Fruit fly (Drosophila melanogaster) whole organism, embryonic: ENCODE data around the gene Awh.
A peak's percentile ranks its signal among the peaks of the same experiment; 100 is the strongest.

Source experiments
- Aef1 ChIP-seq: fragments of 200-800 bp; sonication (Bioruptor generic); IDR thresholded peaks from 3 replicates; pipeline ENCODE4 v1.3.6; 2022; ENCODE audit warnings: missing biosample characterization, missing genetic modification characterization
- BEAF-32 ChIP-seq: fragments of 200-800 bp; sonication (Bioruptor generic); optimal IDR thresholded peaks from 3 replicates; lab custom pipeline; 2017; ENCODE audit warnings: missing biosample characterization, missing genetic modification characterization, mild to moderate bottlenecking, moderate library complexity, missing genetic modification reagents
- Bdp1 ChIP-seq: fragments of 200-800 bp; sonication (Bioruptor generic); optimal IDR thresholded peaks from 3 replicates; lab custom pipeline; 2016; ENCODE audit warnings: missing biosample characterization, missing genetic modification characterization
- Bgb ChIP-seq: fragments of 200-800 bp; sonication (Bioruptor generic); IDR thresholded peaks from 2 replicates; pipeline ENCODE4 v1.3.6; 2022; ENCODE audit warnings: missing biosample characterization, missing genetic modification characterization; ENCODE audit not compliant: partially characterized antibody
- CG10321 ChIP-seq: fragments of 200-800 bp; sonication (Bioruptor generic); IDR thresholded peaks from 2 replicates; pipeline ENCODE4 v1.3.6; 2022; ENCODE audit warnings: missing biosample characterization, missing genetic modification characterization
- CG10654 ChIP-seq: fragments of 200-800 bp; sonication (Bioruptor generic); optimal IDR thresholded peaks from 2 replicates; lab custom pipeline; 2016; ENCODE audit warnings: missing biosample characterization, missing genetic modification characterization
- CG11085 ChIP-seq: fragments of 200-800 bp; sonication (Bioruptor generic); IDR thresholded peaks from 2 replicates; pipeline ENCODE4 v1.3.6; 2022; ENCODE audit warnings: missing biosample characterization, missing genetic modification characterization
- CG11456 ChIP-seq: fragments of 200-800 bp; sonication (Bioruptor generic); IDR thresholded peaks from 3 replicates; pipeline ENCODE4 v1.3.6; 2022; ENCODE audit warnings: missing biosample characterization, missing genetic modification characterization
- CG14710 ChIP-seq: fragments of 200-800 bp; sonication (Bioruptor generic); optimal IDR thresholded peaks from 3 replicates; lab custom pipeline; 2019; ENCODE audit warnings: missing biosample characterization, mild to moderate bottlenecking, missing genetic modification characterization, moderate library complexity
- CG15011 ChIP-seq: fragments of 200-800 bp; sonication (Bioruptor generic); optimal IDR thresholded peaks from 3 replicates; lab custom pipeline; 2018; ENCODE audit warnings: missing biosample characterization, mild to moderate bottlenecking, missing genetic modification characterization
- CG17359 ChIP-seq: fragments of 200-800 bp; sonication (Bioruptor generic); optimal IDR thresholded peaks from 3 replicates; lab custom pipeline; 2018; ENCODE audit warnings: missing biosample characterization, mild to moderate bottlenecking, missing genetic modification characterization, moderate library complexity
- CG32532 ChIP-seq: fragments of 200-800 bp; sonication (Bioruptor generic); IDR thresholded peaks from 2 replicates; pipeline ENCODE4 v1.3.6; 2022; ENCODE audit warnings: missing biosample characterization, missing genetic modification characterization
- CG34224 ChIP-seq: fragments of 200-800 bp; sonication (Bioruptor generic); IDR thresholded peaks from 3 replicates; pipeline ENCODE4 v1.3.6; 2022; ENCODE audit warnings: missing biosample characterization, missing genetic modification characterization; ENCODE audit not compliant: partially characterized antibody
- CG3838 ChIP-seq: fragments of 200-800 bp; sonication (Bioruptor generic); optimal IDR thresholded peaks from 3 replicates; lab custom pipeline; 2016; ENCODE audit warnings: missing biosample characterization, missing genetic modification characterization
- CG42726 ChIP-seq: fragments of 200-800 bp; sonication (Bioruptor generic); IDR thresholded peaks from 2 replicates; pipeline ENCODE4 v1.3.6; 2022; ENCODE audit warnings: missing biosample characterization, missing genetic modification characterization; ENCODE audit not compliant: partially characterized antibody
- CG4404 ChIP-seq: fragments of 200-800 bp; sonication (Bioruptor generic); IDR thresholded peaks from 2 replicates; pipeline ENCODE4 v1.3.6; 2022; ENCODE audit warnings: missing biosample characterization, missing genetic modification characterization
- CG4424 ChIP-seq: fragments of 200-800 bp; sonication (Bioruptor generic); optimal IDR thresholded peaks from 3 replicates; lab custom pipeline; 2016; ENCODE audit warnings: missing biosample characterization, missing genetic modification characterization
- CG7987 ChIP-seq: fragments of 200-800 bp; sonication (Bioruptor generic); optimal IDR thresholded peaks from 2 replicates; lab custom pipeline; 2018; ENCODE audit warnings: missing biosample characterization, mild to moderate bottlenecking, missing genetic modification characterization, moderate library complexity
- CG8281 ChIP-seq: fragments of 200-800 bp; sonication (Bioruptor generic); optimal IDR thresholded peaks from 2 replicates; lab custom pipeline; 2018; ENCODE audit warnings: missing biosample characterization, mild to moderate bottlenecking, missing genetic modification characterization, moderate library complexity
- Camta ChIP-seq: fragments of 200-800 bp; sonication (Bioruptor generic); optimal IDR thresholded peaks from 2 replicates; lab custom pipeline; 2016; ENCODE audit warnings: missing biosample characterization, missing genetic modification characterization
- CkIIα-i1 ChIP-seq: fragments of 200-800 bp; sonication (Bioruptor generic); IDR thresholded peaks from 2 replicates; pipeline ENCODE4 v1.3.6; 2022; ENCODE audit warnings: missing biosample characterization, missing genetic modification characterization
- HLH3B ChIP-seq: fragments of 200-800 bp; sonication (Bioruptor generic); IDR thresholded peaks from 2 replicates; pipeline ENCODE4 v1.3.6; 2022; ENCODE audit warnings: missing biosample characterization, missing genetic modification characterization
- HLHmδ ChIP-seq: fragments of 200-800 bp; sonication (Bioruptor generic); optimal IDR thresholded peaks from 2 replicates; lab custom pipeline; 2018; ENCODE audit warnings: missing biosample characterization, mild to moderate bottlenecking, missing genetic modification characterization, moderate library complexity
- HmgD ChIP-seq: fragments of 200-800 bp; sonication (Bioruptor generic); optimal IDR thresholded peaks from 3 replicates; lab custom pipeline; 2016; ENCODE audit warnings: missing biosample characterization, missing genetic modification characterization
- MBD-R2 ChIP-seq: fragments of 200-800 bp; sonication (Bioruptor generic); IDR thresholded peaks from 2 replicates; pipeline ENCODE4 v1.3.6; 2022; ENCODE audit warnings: missing biosample characterization, missing genetic modification characterization
- NFAT ChIP-seq: fragments of 200-800 bp; sonication (Bioruptor generic); IDR thresholded peaks from 2 replicates; pipeline ENCODE4 v1.3.6; 2022; ENCODE audit warnings: missing biosample characterization, missing genetic modification characterization
- Neu2 ChIP-seq: fragments of 200-800 bp; sonication (Bioruptor generic); optimal IDR thresholded peaks from 3 replicates; lab custom pipeline; 2016; ENCODE audit warnings: missing biosample characterization, missing genetic modification characterization, borderline replicate concordance
- Rx ChIP-seq: fragments of 200-800 bp; sonication (Bioruptor generic); IDR thresholded peaks from 2 replicates; pipeline ENCODE4 v1.3.6; 2022; ENCODE audit warnings: missing biosample characterization, missing genetic modification characterization
- YL-1 ChIP-seq: fragments of 200-800 bp; sonication (Bioruptor generic); optimal IDR thresholded peaks from 3 replicates; lab custom pipeline; 2017; ENCODE audit warnings: missing biosample characterization, mild to moderate bottlenecking, missing genetic modification characterization
- ac ChIP-seq: fragments of 200-800 bp; sonication (Bioruptor generic); optimal IDR thresholded peaks from 3 replicates; lab custom pipeline; 2017; ENCODE audit warnings: missing biosample characterization, mild to moderate bottlenecking, missing genetic modification characterization
- ash1 ChIP-seq: fragments of 200-800 bp; sonication (Bioruptor generic); optimal IDR thresholded peaks from 2 replicates; lab custom pipeline; 2018; ENCODE audit warnings: missing biosample characterization, mild to moderate bottlenecking, missing genetic modification characterization
- bab2 ChIP-seq: fragments of 200-800 bp; sonication (Bioruptor generic); optimal IDR thresholded peaks from 2 replicates; lab custom pipeline; 2016; ENCODE audit warnings: missing biosample characterization, missing genetic modification characterization
- croc ChIP-seq: fragments of 200-800 bp; sonication (Bioruptor generic); conservative IDR thresholded peaks from 3 replicates; pipeline ENCODE4 v1.3.6; 2022; ENCODE audit warnings: missing biosample characterization, missing genetic modification characterization
- cwo ChIP-seq: fragments of 200-800 bp; sonication (Bioruptor generic); optimal IDR thresholded peaks from 3 replicates; lab custom pipeline; 2017; ENCODE audit warnings: missing biosample characterization, missing genetic modification characterization, mild to moderate bottlenecking, moderate library complexity, missing genetic modification reagents
- eve ChIP-seq, 2 experiments: fragments of >200 bp; optimal IDR thresholded peaks; 2 replicates each; lab custom pipeline; 2017; ENCODE audit warnings: missing biosample characterization in 2 of 2, missing genetic modification characterization in 2 of 2
- eyg ChIP-seq: fragments of 200-800 bp; sonication (Bioruptor generic); optimal IDR thresholded peaks from 3 replicates; lab custom pipeline; 2016; ENCODE audit warnings: missing biosample characterization, missing genetic modification characterization
- gcm2 ChIP-seq: fragments of 200-800 bp; sonication (Bioruptor generic); optimal IDR thresholded peaks from 2 replicates; lab custom pipeline; 2016; ENCODE audit warnings: missing biosample characterization, missing genetic modification characterization
- hbn ChIP-seq: fragments of 200-800 bp; sonication (Bioruptor generic); IDR thresholded peaks from 2 replicates; pipeline ENCODE4 v1.3.6; 2022; ENCODE audit warnings: missing biosample characterization, missing genetic modification characterization; ENCODE audit not compliant: partially characterized antibody
- insv ChIP-seq, 2 experiments: fragments of 200-800 bp; sonication (Bioruptor generic); optimal IDR thresholded peaks; 3 replicates each; lab custom pipeline; 2016 to 2018; ENCODE audit warnings: missing biosample characterization in 2 of 2, missing genetic modification characterization in 2 of 2
- kay ChIP-seq: fragments of 200-800 bp; sonication (Bioruptor generic); optimal IDR thresholded peaks from 2 replicates; lab custom pipeline; 2016; ENCODE audit warnings: missing biosample characterization, missing genetic modification characterization
- ken ChIP-seq: fragments of 200-800 bp; sonication (Bioruptor generic); IDR thresholded peaks from 3 replicates; pipeline ENCODE4 v1.3.6; 2022; ENCODE audit warnings: missing biosample characterization, missing genetic modification characterization
- odd ChIP-seq: fragments of 200-800 bp; sonication (Bioruptor generic); optimal IDR thresholded peaks from 2 replicates; lab custom pipeline; 2017; ENCODE audit warnings: missing biosample characterization, mild to moderate bottlenecking, missing genetic modification characterization
- org-1 ChIP-seq: fragments of 200-800 bp; sonication (Bioruptor generic); optimal IDR thresholded peaks from 2 replicates; lab custom pipeline; 2017; ENCODE audit warnings: missing biosample characterization, missing genetic modification characterization
- pita ChIP-seq: fragments of 200-800 bp; sonication (Bioruptor generic); optimal IDR thresholded peaks from 2 replicates; lab custom pipeline; 2017; ENCODE audit warnings: missing biosample characterization, mild to moderate bottlenecking, missing genetic modification characterization
- sc ChIP-seq, 3 experiments: fragments of >200 bp in 2 of 3; fragments of 200-800 bp in 1 of 3; sonication (Bioruptor generic) in 1 of 3; optimal IDR thresholded peaks; 2 replicates in 2 of 3; 3 replicates in 1 of 3; lab custom pipeline; 2017; ENCODE audit warnings: mild to moderate bottlenecking in 1 of 3, missing biosample characterization in 1 of 3, missing genetic modification characterization in 1 of 3, missing genetic modification reagents in 1 of 3
- sd ChIP-seq: fragments of 200-800 bp; sonication (Bioruptor generic); optimal IDR thresholded peaks from 3 replicates; lab custom pipeline; 2018; ENCODE audit warnings: missing biosample characterization, mild to moderate bottlenecking, missing genetic modification characterization, moderate library complexity
- seq ChIP-seq: fragments of 200-800 bp; sonication (Bioruptor generic); IDR thresholded peaks from 2 replicates; pipeline ENCODE4 v1.3.6; 2022; ENCODE audit warnings: missing biosample characterization, missing genetic modification characterization
- tio ChIP-seq: fragments of 200-800 bp; sonication (Bioruptor generic); optimal IDR thresholded peaks from 2 replicates; lab custom pipeline; 2017; ENCODE audit warnings: missing biosample characterization, missing genetic modification characterization, inconsistent platforms
- usp ChIP-seq: fragments of >200 bp; optimal IDR thresholded peaks from 2 replicates; lab custom pipeline; 2017; ENCODE audit warnings: missing biosample characterization, missing genetic modification characterization
- wek ChIP-seq: fragments of 200-800 bp; sonication (Bioruptor generic); optimal IDR thresholded peaks from 3 replicates; lab custom pipeline; 2018; ENCODE audit warnings: missing biosample characterization, mild to moderate bottlenecking, missing genetic modification characterization, moderate library complexity
- zfh1 ChIP-seq: fragments of 200-800 bp; sonication (Bioruptor generic); IDR thresholded peaks from 3 replicates; pipeline ENCODE4 v1.3.6; 2022; ENCODE audit warnings: missing biosample characterization, missing genetic modification characterization

Awh gene

DNA sequence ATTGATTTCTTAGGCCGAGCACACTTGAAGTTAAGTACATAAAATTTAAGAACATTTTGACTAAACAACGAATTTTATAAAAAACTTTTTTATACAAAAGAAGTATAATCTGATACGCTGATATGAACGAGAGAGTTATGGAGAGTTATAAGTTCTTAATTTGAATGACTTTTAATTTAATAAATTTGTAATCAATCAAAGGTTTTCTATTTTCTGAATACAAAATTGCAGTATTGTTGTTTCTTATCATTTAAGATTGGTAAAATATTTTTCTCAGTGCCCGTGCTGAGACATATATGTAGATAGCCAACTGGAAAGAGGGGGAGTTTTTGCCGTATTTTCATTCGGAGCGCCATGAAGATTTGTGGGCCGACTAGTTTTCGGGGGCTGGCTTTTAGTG lies 27.1 kb downstream of the Awh start (continued):
- TF ChIP-seq CG17359 (tag; lab: Kevin White, UChicago), result no peak
- TF ChIP-seq Bgb (GFP tag; lab: Robert Waterston, UW), result no peak
- no peak for TF ChIP-seq gcm2 (GFP tag; lab: Kevin White, UChicago)
- TF ChIP-seq Camta (GFP tag; lab: Kevin White, UChicago), result no peak
- peak; percentile 68 for TF ChIP-seq CG14710 (tag; lab: Kevin White, UChicago)
- no peak for TF ChIP-seq Bdp1
- no peak for TF ChIP-seq eyg (GFP tag; lab: Kevin White, UChicago)
- no peak for TF ChIP-seq sc (optimal IDR thresholded peaks at IDR 0.05; lab: Kevin White, UChicago)
- TF ChIP-seq sc (GFP tag; optimal IDR thresholded peaks at IDR 0.05; lab: Kevin White, UChicago), result peak; percentile 57
- TF ChIP-seq HLH3B (GFP tag; lab: Robert Waterston, UW), result no peak
- TF ChIP-seq tio (GFP tag; lab: Kevin White, UChicago), result no peak
- TF ChIP-seq sd (tag; lab: Kevin White, UChicago), result no peak
- TF ChIP-seq HmgD (GFP tag; lab: Kevin White, UChicago), result no peak
- TF ChIP-seq CG4424 (GFP tag; lab: Kevin White, UChicago), result peak; percentile 49
- no peak for TF ChIP-seq ash1 (GFP tag; lab: Kevin White, UChicago)
- TF ChIP-seq CG11456 (GFP tag; lab: Robert Waterston, UW), result no peak
- no peak for TF ChIP-seq insv (GFP tag; optimal IDR thresholded peaks at IDR 0.05; lab: Kevin White, UChicago)
- TF ChIP-seq bab2 (GFP tag; lab: Kevin White, UChicago), result no peak
- TF ChIP-seq kay (GFP tag; lab: Kevin White, UChicago), result no peak
- TF ChIP-seq odd, result no peak
- TF ChIP-seq ken (GFP tag; lab: Robert Waterston, UW), result no peak; the same call in 2 of the 3 replicates
- no peak for TF ChIP-seq CG4404
- no peak for TF ChIP-seq NFAT (GFP tag; lab: Robert Waterston, UW)
- TF ChIP-seq CG3838 (GFP tag; lab: Kevin White, UChicago), result no peak
- no peak for TF ChIP-seq BEAF-32
- TF ChIP-seq CG10321, result no peak
- TF ChIP-seq usp (GFP tag; lab: Kevin White, UChicago), result no peak
- TF ChIP-seq MBD-R2 (GFP tag; lab: Robert Waterston, UW), result no peak
- no peak for TF ChIP-seq HLHmδ (GFP tag; lab: Kevin White, UChicago)
- TF ChIP-seq pita (GFP tag; lab: Kevin White, UChicago), result no peak
- no peak for TF ChIP-seq Aef1
- TF ChIP-seq seq (GFP tag; lab: Robert Waterston, UW), result no peak
- peak; percentile 12 for TF ChIP-seq org-1 (GFP tag; lab: Kevin White, UChicago)
- TF ChIP-seq CG8281 (tag; lab: Kevin White, UChicago), result no peak
- TF ChIP-seq CG10654 (GFP tag; lab: Kevin White, UChicago), result no peak
- peak; percentile 50; the same call in 2 of the 3 replicates for TF ChIP-seq croc (GFP tag; lab: Robert Waterston, UW)
- 0 out of 3 replicates have a peak, but pooled peaks have one; percentile 23 for TF ChIP-seq zfh1 (GFP tag; lab: Robert Waterston, UW)
- TF ChIP-seq CG32532, result no peak
- TF ChIP-seq cwo (GFP tag; lab: Kevin White, UChicago), result no peak
- TF ChIP-seq CG34224, result no peak
- TF ChIP-seq YL-1 (GFP tag; lab: Kevin White, UChicago), result no peak
- no peak for TF ChIP-seq Neu2 (GFP tag; lab: Kevin White, UChicago)
- no peak for TF ChIP-seq CG42726 (GFP tag; lab: Robert Waterston, UW)
- TF ChIP-seq CkIIα-i1 (GFP tag; lab: Robert Waterston, UW), result no peak
- no peak for TF ChIP-seq CG7987 (GFP tag; lab: Kevin White, UChicago)
- TF ChIP-seq CG11085 (GFP tag; lab: Robert Waterston, UW), result no peak
- no peak for TF ChIP-seq CG15011 (GFP tag; lab: Kevin White, UChicago)
- no peak for TF ChIP-seq wek (GFP tag; lab: Kevin White, UChicago)
- no peak for TF ChIP-seq Rx (GFP tag; lab: Robert Waterston, UW)
- TF ChIP-seq ac (GFP tag; lab: Kevin White, UChicago), result no peak
- TF ChIP-seq hbn, result no peak
- no peak for TF ChIP-seq eve (GFP tag; optimal IDR thresholded peaks at IDR 0.05; lab: Kevin White, UChicago)
